Worm (Caenorhabditis elegans): ENCODE data around the gene ech-4.

DNA sequence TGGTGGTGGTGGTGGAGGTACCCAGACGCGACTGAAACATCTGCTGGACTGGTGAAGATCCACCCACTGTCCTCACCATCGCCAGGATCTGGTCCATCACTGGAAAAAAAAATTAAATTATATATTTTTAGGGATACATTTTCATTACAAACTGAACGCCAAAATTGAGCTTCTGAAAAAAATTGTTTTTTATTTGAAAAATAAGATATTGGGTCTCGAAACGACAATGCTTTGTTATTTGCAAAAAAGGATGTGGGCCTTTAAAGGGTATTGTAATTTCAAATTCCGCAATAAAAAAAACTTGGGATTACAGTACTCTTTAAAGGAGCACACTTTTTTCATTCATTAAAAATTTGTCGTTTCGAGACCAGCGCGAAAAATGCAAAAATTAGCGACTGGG lies 29.1 kb downstream of the ech-4 start, which contains the start of gene M106.2:
- TF ChIP-seq nhr-237 (tag; optimal IDR thresholded peaks at IDR 0.05) (no peak), ceh-82 (tag; optimal IDR thresholded peaks at IDR 0.05) (no peak), hlh-4 (tag; optimal IDR thresholded peaks at IDR 0.05) (no peak), unc-62 (GFP tag; optimal IDR thresholded peaks at IDR 0.05) (no peak), skn-1 (tag; optimal IDR thresholded peaks at IDR 0.05) (no peak), ama-1 (optimal IDR thresholded peaks at IDR 0.05) (no peak), lin-13 (GFP tag; optimal IDR thresholded peaks at IDR 0.05) (no peak), ceh-63 (GFP tag; optimal IDR thresholded peaks at IDR 0.05) (no peak), ztf-4 (tag; optimal IDR thresholded peaks at IDR 0.05) (no peak)
